Worm (Caenorhabditis elegans) whole organism, young adult: ENCODE results near the gene T24G10.2.

ENCODE experiments used
- B0019.2 ChIP-seq: fragments of 200-800 bp; sonication (Bioruptor generic); conservative IDR thresholded peaks from 2 replicates; pipeline ENCODE4 v1.3.6; 2022; ENCODE audit warnings: missing genetic modification reagents, missing genetic modification characterization, missing compliant biosample characterization
- B0261.1 ChIP-seq: sonication (generic microtip); optimal IDR thresholded peaks from 2 replicates; lab custom pipeline; 2016; ENCODE audit warnings: mild to moderate bottlenecking, missing genetic modification characterization, moderate library complexity, missing compliant biosample characterization
- B0336.3 ChIP-seq: fragments of 200-800 bp; sonication (Bioruptor generic); IDR thresholded peaks from 2 replicates; pipeline ENCODE4 v1.3.6; 2022; ENCODE audit warnings: missing genetic modification characterization, missing compliant biosample characterization
- C06A6.2 ChIP-seq: fragments of 200-800 bp; sonication (Bioruptor generic); conservative IDR thresholded peaks from 2 replicates; pipeline ENCODE4 v1.3.6; 2022; ENCODE audit warnings: missing genetic modification characterization, missing compliant biosample characterization
- D2030.7 ChIP-seq: fragments of 200-800 bp; sonication (Bioruptor generic); IDR thresholded peaks from 2 replicates; pipeline ENCODE4 v1.3.6; 2022; ENCODE audit warnings: missing genetic modification reagents, missing genetic modification characterization, missing compliant biosample characterization
- F10E7.11 ChIP-seq: sonication (generic microtip); optimal IDR thresholded peaks from 2 replicates; lab custom pipeline; 2017; ENCODE audit warnings: mild to moderate bottlenecking, missing genetic modification characterization, moderate library complexity, missing compliant biosample characterization
- F22D6.2 ChIP-seq: sonication (generic microtip); optimal IDR thresholded peaks from 2 replicates; lab custom pipeline; 2016; ENCODE audit warnings: mild to moderate bottlenecking, missing genetic modification characterization, missing compliant biosample characterization
- F23B12.7 ChIP-seq: sonication (generic microtip); optimal IDR thresholded peaks from 2 replicates; lab custom pipeline; 2017; ENCODE audit warnings: missing genetic modification characterization, mild to moderate bottlenecking, missing compliant biosample characterization, antibody characterized with exemption, moderate library complexity; ENCODE audit not compliant: insufficient read depth
- F57A8.1 ChIP-seq: fragments of 200-800 bp; sonication (Bioruptor generic); optimal IDR thresholded peaks from 2 replicates; lab custom pipeline; 2018; ENCODE audit warnings: mild to moderate bottlenecking, missing genetic modification characterization, moderate library complexity, missing compliant biosample characterization
- K12H6.12 ChIP-seq: fragments of 200-800 bp; sonication (Bioruptor generic); optimal IDR thresholded peaks from 2 replicates; lab custom pipeline; 2018; ENCODE audit warnings: mild to moderate bottlenecking, missing genetic modification characterization, missing compliant biosample characterization
- T07F8.4 ChIP-seq: sonication (generic microtip); optimal IDR thresholded peaks from 2 replicates; lab custom pipeline; 2016; ENCODE audit warnings: mild to moderate bottlenecking, missing genetic modification characterization, moderate library complexity, missing compliant biosample characterization
- Y53F4B.3 ChIP-seq: fragments of 200-800 bp; sonication (Bioruptor generic); IDR thresholded peaks from 2 replicates; pipeline ENCODE4 v1.3.6; 2022; ENCODE audit warnings: missing genetic modification reagents, missing genetic modification characterization, missing compliant biosample characterization
- Y67H2A.10 ChIP-seq: fragments of 200-800 bp; sonication (Bioruptor generic); conservative IDR thresholded peaks from 2 replicates; pipeline ENCODE4 v1.3.6; 2022; ENCODE audit warnings: missing genetic modification reagents, missing genetic modification characterization, missing compliant biosample characterization
- Y79H2A.3 ChIP-seq: fragments of 200-800 bp; sonication (Bioruptor generic); conservative IDR thresholded peaks from 2 replicates; pipeline ENCODE4 v1.3.6; 2022; ENCODE audit warnings: missing genetic modification reagents, missing genetic modification characterization, missing compliant biosample characterization
- aptf-2 ChIP-seq: fragments of 200-800 bp; sonication (Bioruptor generic); conservative IDR thresholded peaks from 2 replicates; pipeline ENCODE4 v1.3.6; 2022; ENCODE audit warnings: missing genetic modification reagents, missing genetic modification characterization, missing compliant biosample characterization
- attf-5 ChIP-seq: fragments of 200-800 bp; sonication (Bioruptor generic); optimal IDR thresholded peaks from 2 replicates; lab custom pipeline; 2018; ENCODE audit warnings: mild to moderate bottlenecking, missing genetic modification characterization, missing compliant biosample characterization
- ceh-27 ChIP-seq: fragments of 200-800 bp; sonication (Bioruptor generic); optimal IDR thresholded peaks from 2 replicates; lab custom pipeline; 2018; ENCODE audit warnings: mild to moderate bottlenecking, missing genetic modification characterization, moderate library complexity, missing compliant biosample characterization
- ceh-79 ChIP-seq: sonication (generic microtip); optimal IDR thresholded peaks from 2 replicates; lab custom pipeline; 2017; ENCODE audit warnings: mild to moderate bottlenecking, missing genetic modification characterization, missing compliant biosample characterization
- efl-1 ChIP-seq: fragments of 150-350 bp; optimal IDR thresholded peaks from 2 replicates; lab custom pipeline; 2014; ENCODE audit warnings: missing biosample characterization, missing genetic modification reagents, missing genetic modification characterization
- ekl-4 ChIP-seq: fragments of 200-800 bp; sonication (Bioruptor generic); IDR thresholded peaks from 2 replicates; pipeline ENCODE4 v1.3.6; 2022; ENCODE audit warnings: missing genetic modification reagents, missing genetic modification characterization, missing compliant biosample characterization
- gei-17 ChIP-seq: fragments of 200-800 bp; sonication (Bioruptor generic); optimal IDR thresholded peaks from 2 replicates; lab custom pipeline; 2018; ENCODE audit warnings: mild to moderate bottlenecking, missing genetic modification characterization, missing compliant biosample characterization
- him-1 ChIP-seq: sonication (generic microtip); optimal IDR thresholded peaks from 2 replicates; lab custom pipeline; 2016; ENCODE audit warnings: missing genotype, missing genetic modification reagents, missing genetic modification characterization, missing compliant biosample characterization
- hmg-1.2 ChIP-seq: fragments of 200-800 bp; sonication (Bioruptor generic); IDR thresholded peaks from 2 replicates; pipeline ENCODE4 v1.3.6; 2022; ENCODE audit warnings: missing genetic modification reagents, missing genetic modification characterization, missing compliant biosample characterization
- let-526 ChIP-seq: fragments of 200-800 bp; sonication (Bioruptor generic); IDR thresholded peaks from 2 replicates; pipeline ENCODE4 v1.3.6; 2022; ENCODE audit warnings: missing genetic modification reagents, missing genetic modification characterization, missing compliant biosample characterization
- let-607 ChIP-seq, 2 experiments: fragments of 200-800 bp in 1 of 2; sonication (Bioruptor generic) in 1 of 2; sonication (generic microtip) in 1 of 2; optimal IDR thresholded peaks; 2 replicates each; lab custom pipeline; 2016 to 2018; ENCODE audit warnings: mild to moderate bottlenecking in 2 of 2, missing compliant biosample characterization in 2 of 2, missing genetic modification characterization in 2 of 2, moderate library complexity in 2 of 2, missing genotype in 1 of 2
- lin-26 ChIP-seq: fragments of 200-800 bp; sonication (Bioruptor generic); IDR thresholded peaks from 2 replicates; pipeline ENCODE4 v1.3.6; 2022; ENCODE audit warnings: missing genetic modification reagents, missing genetic modification characterization, missing compliant biosample characterization
- lin-35 ChIP-seq, 3 experiments: fragments of 150-350 bp in 2 of 3; sonication (generic microtip) in 1 of 3; optimal IDR thresholded peaks; 2 replicates each; lab custom pipeline; 2014 to 2018; ENCODE audit warnings: missing biosample characterization in 3 of 3, missing genetic modification characterization in 3 of 3, missing genetic modification reagents in 3 of 3
- lin-54 ChIP-seq: fragments of 200-800 bp; sonication (Bioruptor generic); optimal IDR thresholded peaks from 2 replicates; lab custom pipeline; 2018; ENCODE audit warnings: mild to moderate bottlenecking, missing genetic modification characterization, missing compliant biosample characterization
- mcd-1 ChIP-seq: fragments of 200-800 bp; sonication (Bioruptor generic); IDR thresholded peaks from 2 replicates; pipeline ENCODE4 v1.3.6; 2022; ENCODE audit warnings: missing genetic modification reagents, missing genetic modification characterization, missing compliant biosample characterization
- nhr-120 ChIP-seq: fragments of 200-800 bp; sonication (Bioruptor generic); IDR thresholded peaks from 2 replicates; pipeline ENCODE4 v1.3.6; 2022; ENCODE audit warnings: missing genetic modification characterization, missing compliant biosample characterization
- nhr-80 ChIP-seq: sonication (generic microtip); optimal IDR thresholded peaks from 2 replicates; lab custom pipeline; 2016; ENCODE audit warnings: missing genetic modification characterization, missing compliant biosample characterization
- nhr-90 ChIP-seq: sonication (generic microtip); optimal IDR thresholded peaks from 2 replicates; lab custom pipeline; 2016; ENCODE audit warnings: missing genotype, mild to moderate bottlenecking, missing genetic modification characterization, missing compliant biosample characterization
- pbrm-1 ChIP-seq: fragments of 200-800 bp; sonication (Bioruptor generic); IDR thresholded peaks from 2 replicates; pipeline ENCODE4 v1.3.6; 2022; ENCODE audit warnings: missing genetic modification reagents, missing genetic modification characterization, missing compliant biosample characterization
- rcor-1 ChIP-seq: fragments of 200-800 bp; sonication (Bioruptor generic); IDR thresholded peaks from 2 replicates; pipeline ENCODE4 v1.3.6; 2022; ENCODE audit warnings: missing genetic modification reagents, missing genetic modification characterization, missing compliant biosample characterization
- sdz-38 ChIP-seq: sonication (generic microtip); optimal IDR thresholded peaks from 2 replicates; lab custom pipeline; 2016; ENCODE audit warnings: missing genotype, missing genetic modification characterization, missing compliant biosample characterization
- sea-2 ChIP-seq: fragments of 200-800 bp; sonication (Bioruptor generic); IDR thresholded peaks from 2 replicates; pipeline ENCODE4 v1.3.6; 2022; ENCODE audit warnings: missing genetic modification characterization, missing compliant biosample characterization
- snpc-1.1 ChIP-seq: sonication (generic microtip); optimal IDR thresholded peaks from 2 replicates; lab custom pipeline; 2017; ENCODE audit warnings: missing genetic modification characterization, mild to moderate bottlenecking, missing compliant biosample characterization, antibody characterized with exemption, moderate library complexity, missing genotype, missing genetic modification reagents; ENCODE audit not compliant: insufficient read depth
- snpc-3.4 ChIP-seq: sonication (generic microtip); optimal IDR thresholded peaks from 2 replicates; lab custom pipeline; 2017; ENCODE audit warnings: missing genetic modification characterization, mild to moderate bottlenecking, missing compliant biosample characterization, antibody characterized with exemption, moderate library complexity, missing genotype, missing genetic modification reagents
- snpc-4 ChIP-seq, 5 experiments: fragments of 150-350 bp in 1 of 5; sonication (generic microtip) in 4 of 5; optimal IDR thresholded peaks; 2 replicates each; lab custom pipeline; 2014 to 2018; ENCODE audit warnings: missing genetic modification characterization in 5 of 5, missing biosample characterization in 3 of 5, antibody characterized with exemption in 2 of 5, mild to moderate bottlenecking in 2 of 5, missing compliant biosample characterization in 2 of 5, missing genotype in 2 of 5, moderate library complexity in 2 of 5, missing genetic modification reagents in 1 of 5
- tbp1 ChIP-seq: fragments of 200-800 bp; sonication (Bioruptor generic); optimal IDR thresholded peaks from 2 replicates; lab custom pipeline; 2018; ENCODE audit warnings: mild to moderate bottlenecking, missing genetic modification characterization, missing compliant biosample characterization
- unc-62 ChIP-seq: fragments of 150-350 bp; optimal IDR thresholded peaks from 2 replicates; lab custom pipeline; 2014; ENCODE audit warnings: missing biosample characterization, missing genetic modification reagents, missing genetic modification characterization
- xnd-1 ChIP-seq: sonication (generic microtip); optimal IDR thresholded peaks from 2 replicates; lab custom pipeline; 2016; ENCODE audit warnings: missing genotype, missing genetic modification reagents, missing genetic modification characterization, missing compliant biosample characterization
- zfh-2 ChIP-seq: fragments of 200-800 bp; sonication (Bioruptor generic); conservative IDR thresholded peaks from 2 replicates; pipeline ENCODE4 v1.3.6; 2022; ENCODE audit warnings: missing genetic modification reagents, missing genetic modification characterization, missing compliant biosample characterization
- ztf-18 ChIP-seq: sonication (generic microtip); optimal IDR thresholded peaks from 2 replicates; lab custom pipeline; 2016; ENCODE audit warnings: missing genotype, mild to moderate bottlenecking, missing genetic modification characterization, missing compliant biosample characterization

T24G10.2 gene

ce11 chrIII:5406314-5406713 lies 36.2 kb downstream of the T24G10.2 start (continued):
- TF ChIP-seq F57A8.1 (GFP tag; lab: Kevin White, UChicago) = no peak
- TF ChIP-seq Y79H2A.3 (GFP tag; lab: Robert Waterston, UW) = no peak
- no peak for TF ChIP-seq ekl-4
- no peak for TF ChIP-seq B0261.1
- no peak for TF ChIP-seq F23B12.7 (tag; lab: Kevin White, UChicago)
- TF ChIP-seq B0336.3 (GFP tag; lab: Robert Waterston, UW) = no peak
- TF ChIP-seq gei-17 = no peak
- TF ChIP-seq ztf-18 (tag; lab: Kevin White, UChicago) = no peak
- no peak for TF ChIP-seq let-607 (tag; optimal IDR thresholded peaks at IDR 0.05; lab: Kevin White, UChicago)
- no peak for TF ChIP-seq lin-26 (GFP tag; lab: Robert Waterston, UW)
- TF ChIP-seq snpc-1.1 = no peak
- no peak for TF ChIP-seq snpc-3.4 (tag; lab: Kevin White, UChicago)
- no peak for TF ChIP-seq nhr-120 (GFP tag; lab: Robert Waterston, UW)
- no peak for TF ChIP-seq sdz-38 (tag; lab: Kevin White, UChicago)
- TF ChIP-seq aptf-2 (GFP tag; lab: Robert Waterston, UW) = peak; percentile 100
- no peak for TF ChIP-seq ceh-79 (tag; lab: Kevin White, UChicago)
- peak; percentile 85 for TF ChIP-seq efl-1
- TF ChIP-seq K12H6.12 (tag; lab: Kevin White, UChicago) = no peak
- TF ChIP-seq tbp1 (GFP tag; lab: Kevin White, UChicago) = no peak
- no peak for TF ChIP-seq B0019.2 (GFP tag; lab: Robert Waterston, UW)
- TF ChIP-seq D2030.7 (GFP tag; lab: Robert Waterston, UW) = peak; percentile 52
- no peak for TF ChIP-seq zfh-2 (GFP tag; lab: Robert Waterston, UW)
- no peak for TF ChIP-seq lin-35 (GFP tag; optimal IDR thresholded peaks at IDR 0.05; lab: Kevin White, UChicago)
- no peak for TF ChIP-seq lin-54 (GFP tag; lab: Kevin White, UChicago)
- no peak for TF ChIP-seq rcor-1 (GFP tag; lab: Robert Waterston, UW)
- TF ChIP-seq F22D6.2 = no peak
- TF ChIP-seq sea-2 (GFP tag; lab: Robert Waterston, UW) = no peak
- no peak for TF ChIP-seq nhr-90 (tag; lab: Kevin White, UChicago)

- TF ChIP-seq xnd-1 (tag; lab: Kevin White, UChicago) (no peak), ceh-27 (GFP tag; lab: Kevin White, UChicago) (no peak), Y53F4B.3 (GFP tag; lab: Robert Waterston, UW) (no peak), B0019.2 (GFP tag; lab: Robert Waterston, UW) (no peak), F10E7.11 (no peak), unc-62 (no peak), sea-2 (GFP tag; lab: Robert Waterston, UW) (no peak), T07F8.4 (tag; lab: Kevin White, UChicago) (no peak), let-526 (GFP tag; lab: Robert Waterston, UW) (no peak), efl-1 (peak; percentile 31), nhr-80 (peak; percentile 4), Y67H2A.10 (GFP tag; lab: Robert Waterston, UW) (no peak), hmg-1.2 (peak; percentile 40; the same call in 1 of the 2 replicates), attf-5 (GFP tag; lab: Kevin White, UChicago) (peak; percentile 64), mcd-1 (peak; percentile 54), pbrm-1 (no peak), lin-54 (GFP tag; lab: Kevin White, UChicago) (peak; percentile 1), him-1 (tag; lab: Kevin White, UChicago) (no peak), F23B12.7 (tag; lab: Kevin White, UChicago) (peak; percentile 15), aptf-2 (GFP tag; lab: Robert Waterston, UW) (no peak), C06A6.2 (GFP tag; lab: Robert Waterston, UW) (no peak), snpc-4 (GFP tag; optimal IDR thresholded peaks at IDR 0.05; lab: Kevin White, UChicago) (no peak), snpc-4 (tag; optimal IDR thresholded peaks at IDR 0.05; lab: Kevin White, UChicago) (no peak), ztf-18 (tag; lab: Kevin White, UChicago) (no peak), K12H6.12 (tag; lab: Kevin White, UChicago) (no peak)
Measured at ce11 chrIII:5405628-5406084, 36.9 kb downstream of the T24G10.2 start, which contains the start of the genes W03A5.2 and Y32H12A.8. TSS of gene W03A5.2 (plus strand) at chrIII:5406034. TSS of gene Y32H12A.8 (minus strand) at chrIII:5406037.
